Fruit fly (Drosophila melanogaster): Measurements from ENCODE around the gene Nemp.
A peak's percentile ranks its signal among the peaks of the same experiment; 100 is the strongest.

Nemp gene

dm6 chrX:16607828-16608227 lies 47.0 kb downstream of the Nemp start:
- peak; percentile 1 for TF ChIP-seq CG8290 (GFP tag; optimal IDR thresholded peaks at IDR 0.05)
- TF ChIP-seq CG8290 (tag; optimal IDR thresholded peaks at IDR 0.05) = no peak
- TF ChIP-seq CG6654 (GFP tag; optimal IDR thresholded peaks at IDR 0.05) = no peak
- TF ChIP-seq CG2199 (GFP tag; IDR thresholded peaks at IDR 0.05) = peak; percentile 73; the same call in 1 of the 3 replicates
- TF ChIP-seq CG12391 (tag; optimal IDR thresholded peaks at IDR 0.05) = no peak
- TF ChIP-seq cg (GFP tag; optimal IDR thresholded peaks at IDR 0.05) = peak; percentile 66
- TF ChIP-seq CG10321 (GFP tag; IDR thresholded peaks at IDR 0.05) = peak; percentile 81
- TF ChIP-seq gcm2 (GFP tag; optimal IDR thresholded peaks at IDR 0.05) = no peak
- peak; percentile 75 for TF ChIP-seq CG8478 (optimal IDR thresholded peaks at IDR 0.05)
- peak in 1 of 2 experiments; percentile 31 for TF ChIP-seq Trl (optimal IDR thresholded peaks at IDR 0.05)
- no peak for TF ChIP-seq Trl (GFP tag; optimal IDR thresholded peaks at IDR 0.05)
- peak; percentile 92 for TF ChIP-seq CG1832 (GFP tag; optimal IDR thresholded peaks at IDR 0.05)
- TF ChIP-seq Opbp (GFP tag; IDR thresholded peaks at IDR 0.05; ENCODE audit: partially characterized antibody) = 0 out of 3 replicates have a peak, but pooled peaks have one; percentile 15
- no peak for TF ChIP-seq hth (optimal IDR thresholded peaks at IDR 0.05)
- TF ChIP-seq CG32767 (GFP tag; IDR thresholded peaks at IDR 0.05) = no peak
- TF ChIP-seq pros (GFP tag; optimal IDR thresholded peaks at IDR 0.05) = no peak
- no peak for TF ChIP-seq Camta (GFP tag; optimal IDR thresholded peaks at IDR 0.05)
- no peak for TF ChIP-seq CG10274 (GFP tag; optimal IDR thresholded peaks at IDR 0.05)
- TF ChIP-seq stwl (tag; optimal IDR thresholded peaks at IDR 0.05) = peak; percentile 7
- TF ChIP-seq Spps (tag; optimal IDR thresholded peaks at IDR 0.05) = no peak
- no peak for TF ChIP-seq usp (GFP tag; optimal IDR thresholded peaks at IDR 0.05)
- peak; percentile 35 for TF ChIP-seq nom (GFP tag; optimal IDR thresholded peaks at IDR 0.05)
- TF ChIP-seq nerfin-1 (tag; optimal IDR thresholded peaks at IDR 0.05) = peak; percentile 84
- peak; percentile 87 for TF ChIP-seq D19A (tag; optimal IDR thresholded peaks at IDR 0.05)
- no peak for TF ChIP-seq GATAe (GFP tag; conservative IDR thresholded peaks at IDR 0.05)
- peak; percentile 46 for TF ChIP-seq Kr (GFP tag; optimal IDR thresholded peaks at IDR 0.05)

All from whole organism, embryonic.